Fruit fly (Drosophila melanogaster) whole organism, larva: Measurements from ENCODE around the gene Glut3.

ENCODE experiments used
- noc ChIP-seq: fragments of 200-800 bp; sonication (Bioruptor generic); optimal IDR thresholded peaks from 3 replicates; lab custom pipeline; 2019; ENCODE audit warnings: missing biosample characterization, mild to moderate bottlenecking, missing genetic modification characterization, moderate library complexity

Glut3 gene

dm6 chr3R:16770653-16771377 is 17.3 kb upstream of the Glut3 start:
- no peak for TF ChIP-seq noc

DNA sequence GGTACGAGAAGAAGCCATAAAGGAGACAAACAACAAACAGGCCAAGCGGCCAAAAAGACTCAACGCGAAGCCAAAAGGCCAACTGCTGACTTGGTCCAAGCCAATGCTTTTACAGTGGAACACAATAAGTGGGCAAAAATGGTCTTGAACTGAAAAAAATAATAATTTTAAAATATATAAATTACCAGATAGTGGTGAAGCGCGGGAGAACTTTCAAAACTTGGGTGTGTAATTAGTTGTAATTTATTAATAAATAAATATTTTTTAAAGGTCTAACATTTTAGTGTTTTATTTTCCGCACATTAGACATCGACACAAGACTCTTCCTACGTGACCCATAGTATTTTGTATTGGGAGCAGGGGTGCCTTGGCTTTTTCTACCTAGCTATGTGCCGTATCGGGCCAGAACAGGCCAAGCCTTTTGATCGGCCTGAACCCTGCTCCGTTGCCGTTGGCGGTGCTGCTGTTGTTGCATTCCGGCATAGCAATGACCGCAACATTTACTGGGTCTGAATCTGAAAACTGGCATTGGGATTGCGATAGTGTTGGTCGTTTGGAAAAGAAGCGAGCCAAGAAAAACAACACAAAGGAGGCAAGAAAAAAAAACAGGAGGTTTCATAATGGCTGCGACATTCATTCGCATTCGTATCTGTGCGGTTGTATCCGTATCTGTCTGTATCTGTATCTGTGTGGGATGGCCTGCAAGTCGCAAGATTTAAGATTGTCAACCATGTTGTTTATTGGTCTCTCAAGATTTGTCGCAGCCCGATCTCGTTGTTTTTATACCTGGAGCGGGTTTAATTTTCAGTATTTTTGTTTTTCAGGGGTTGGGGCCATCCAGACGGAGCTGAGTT is 16.3 kb upstream of the Glut3 start:
- TF ChIP-seq noc = no peak

DNA sequence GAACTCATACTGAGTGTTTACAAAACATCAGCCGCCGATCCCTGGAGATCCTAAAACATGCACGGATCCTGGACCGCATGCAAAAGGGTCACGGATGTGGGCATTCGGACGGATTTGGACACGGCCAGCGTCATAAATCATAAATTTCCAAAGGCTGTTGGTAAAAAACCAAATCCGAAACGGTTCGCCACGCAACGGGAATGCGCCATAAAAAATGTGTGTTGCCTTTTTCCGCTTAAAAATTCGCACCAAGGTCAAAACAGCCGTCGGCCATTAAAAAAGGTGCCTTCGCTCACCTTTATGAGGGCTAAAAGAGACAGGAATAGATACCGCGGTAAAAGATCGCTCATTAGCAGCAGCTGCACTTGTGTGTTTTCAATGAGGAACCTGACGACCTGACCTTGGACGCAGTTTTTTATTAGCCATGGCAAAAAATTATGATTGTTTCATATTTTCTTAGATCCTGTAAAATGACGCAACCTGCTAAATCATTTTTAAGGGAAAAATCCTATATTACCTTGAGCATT is 14.9 kb upstream of the Glut3 start:
- TF ChIP-seq noc = no peak

dm6 chr3R:16782401-16782800 is 5.7 kb upstream of the Glut3 start:
- no peak for TF ChIP-seq noc

- no peak for TF ChIP-seq noc
Observed at dm6 chr3R:16783148-16783708, 4.9 kb upstream of the Glut3 start.

DNA sequence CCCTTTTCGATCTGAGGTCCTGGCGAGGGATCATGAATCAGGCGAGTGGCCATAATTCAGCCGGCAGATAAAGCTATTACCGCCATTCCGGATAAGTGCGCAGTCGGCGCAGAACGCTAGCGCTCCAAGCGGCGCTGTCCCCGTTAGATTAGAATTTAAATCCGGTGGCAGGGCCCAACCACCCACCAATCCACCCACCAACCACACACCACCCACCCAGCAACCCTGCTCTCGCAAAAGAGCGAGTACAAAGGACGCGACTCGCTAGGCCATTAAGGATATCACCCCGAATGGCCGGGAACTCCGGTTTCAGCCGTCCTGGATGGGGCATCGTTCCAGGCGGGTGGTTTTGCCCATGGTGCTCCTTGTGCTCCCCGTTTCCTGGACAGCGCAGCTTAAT is 4.1 kb upstream of the Glut3 start:
- TF ChIP-seq noc = no peak

- no peak for TF ChIP-seq noc
Observed at dm6 chr3R:16785056-16785455, 3.1 kb upstream of the Glut3 start.

DNA sequence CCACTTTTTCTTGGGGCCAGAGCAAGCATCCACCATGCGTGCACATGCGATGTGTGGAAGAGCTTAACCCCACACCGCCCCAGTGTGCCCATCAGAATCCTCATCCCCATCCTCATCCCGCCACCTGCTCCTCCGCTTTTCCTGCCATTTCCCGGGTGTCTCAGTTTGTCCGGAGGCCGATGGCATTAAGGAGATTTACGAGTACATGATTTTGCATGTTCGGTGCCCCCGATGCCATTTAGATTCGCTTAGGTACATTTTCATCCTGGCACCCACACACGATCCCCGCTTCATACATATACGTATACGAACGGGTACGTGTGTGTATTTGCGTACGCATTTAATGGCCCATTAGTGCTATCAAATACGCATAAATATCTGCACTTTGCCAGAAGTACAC is 733 bp upstream of the Glut3 start:
- TF ChIP-seq noc = no peak

DNA sequence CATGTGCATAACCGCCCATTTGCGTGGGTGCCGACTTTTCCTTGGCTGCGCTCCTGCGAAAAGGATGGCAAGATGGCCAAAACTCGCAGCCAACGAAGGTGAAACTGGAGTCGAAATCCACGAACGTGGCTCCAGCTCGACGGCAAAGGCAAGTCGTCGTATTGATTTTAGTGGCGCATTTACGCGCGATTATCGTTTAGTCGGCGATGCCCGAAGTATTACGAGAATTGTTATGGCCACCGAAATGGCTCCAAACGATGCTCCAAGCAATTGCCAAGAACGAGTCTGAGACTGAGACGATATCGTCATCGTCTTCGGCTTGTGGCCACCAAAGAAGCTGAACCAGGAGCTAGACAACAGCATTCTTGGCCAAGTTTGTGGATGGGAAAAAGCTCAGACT is 3.5 kb downstream of the Glut3 start:
- TF ChIP-seq noc = no peak

dm6 chr3R:16792586-16792985 is 4.5 kb downstream of the Glut3 start:
- TF ChIP-seq noc = no peak

DNA sequence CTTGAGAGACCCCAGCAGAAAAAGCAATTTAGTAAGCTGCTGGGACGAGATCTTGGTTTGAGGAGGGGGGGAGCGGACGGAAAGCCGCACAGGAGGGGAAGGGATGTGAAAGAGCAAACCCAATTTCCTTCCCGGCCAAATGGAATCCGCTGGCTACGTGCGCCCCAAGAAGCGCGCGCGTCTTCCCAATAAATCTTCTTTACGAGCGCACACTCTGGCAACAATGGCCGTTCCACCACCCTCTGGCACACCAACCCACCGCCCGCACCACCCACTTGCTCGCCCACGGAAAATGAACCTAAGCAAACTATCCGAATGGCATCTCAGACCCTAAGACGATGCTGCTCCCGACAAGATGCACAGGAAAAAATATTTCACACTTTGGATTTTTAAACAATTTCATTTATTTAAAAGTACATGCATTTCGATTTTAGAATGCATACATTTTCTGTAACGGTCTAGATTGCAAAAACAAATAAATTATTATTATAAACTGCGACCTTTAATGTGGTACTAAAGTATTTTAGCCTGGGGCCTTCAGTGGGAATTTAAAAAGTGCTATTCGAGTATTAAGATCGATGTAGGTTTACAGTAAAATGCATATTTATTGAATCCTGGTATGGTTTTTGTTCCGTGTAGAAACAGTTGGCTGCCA is 6.0 kb downstream of the Glut3 start:
- no peak for TF ChIP-seq noc

dm6 chr3R:16794590-16794967 is 6.5 kb downstream of the Glut3 start:
- no peak for TF ChIP-seq noc

dm6 chr3R:16797805-16798204 is 9.7 kb downstream of the Glut3 start:
- TF ChIP-seq noc = no peak

- TF ChIP-seq noc = no peak
Observed at dm6 chr3R:16798516-16799040, 10.5 kb downstream of the Glut3 start.

dm6 chr3R:16800272-16800671 is 12.2 kb downstream of the Glut3 start:
- TF ChIP-seq noc = no peak

DNA sequence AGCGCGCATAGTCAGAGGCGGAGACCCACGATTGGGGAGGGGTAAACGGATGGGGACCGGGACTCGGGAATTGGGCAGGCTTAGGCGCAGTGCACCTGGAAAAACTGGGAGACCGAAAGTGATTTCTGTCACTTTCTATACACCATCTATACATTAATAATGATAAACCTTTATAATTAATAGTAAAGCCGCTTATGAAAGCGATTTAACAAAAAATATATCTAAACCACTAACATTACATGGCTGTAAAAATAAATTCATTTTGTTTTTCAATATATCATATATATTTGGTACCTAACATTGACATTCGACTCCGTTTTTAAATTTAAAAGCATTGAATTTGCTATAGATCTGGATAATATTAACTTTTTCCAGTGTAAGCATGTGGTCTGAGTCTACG is 12.9 kb downstream of the Glut3 start:
- no peak for TF ChIP-seq noc

DNA sequence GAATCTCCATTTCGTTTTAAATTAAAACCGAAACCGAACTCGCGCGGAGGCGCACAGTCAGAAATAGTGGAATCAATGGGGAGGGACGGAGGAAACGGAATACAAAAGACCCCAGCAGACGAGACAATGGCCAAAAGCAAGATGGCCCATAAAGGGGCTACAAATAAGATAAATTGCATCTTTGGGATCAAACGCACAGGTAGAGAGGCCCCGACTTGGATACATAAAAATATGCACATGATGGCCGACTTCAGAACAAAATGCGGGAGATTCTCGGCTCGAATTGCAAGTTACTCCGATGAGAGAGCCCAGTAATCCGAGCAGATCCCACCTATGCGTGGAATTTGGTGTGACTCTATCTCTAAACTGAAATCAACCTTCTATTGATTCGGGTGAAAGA is 13.3 kb downstream of the Glut3 start:
- no peak for TF ChIP-seq noc
